Worm (Caenorhabditis elegans): ENCODE results near the gene hecd-1.

- TF ChIP-seq elt-3 (tag; optimal IDR thresholded peaks at IDR 0.05), result peak in 1 of 3 experiments; percentile 61
- no peak for TF ChIP-seq aly-2 (tag; optimal IDR thresholded peaks at IDR 0.05)
- TF ChIP-seq nhr-77 (tag; optimal IDR thresholded peaks at IDR 0.05), result no peak
- peak; percentile 46 for TF ChIP-seq elt-1 (tag; optimal IDR thresholded peaks at IDR 0.05)
- TF ChIP-seq snpc-4 (tag; optimal IDR thresholded peaks at IDR 0.05), result no peak
- TF ChIP-seq mdl-1 (tag; optimal IDR thresholded peaks at IDR 0.05), result no peak
Observed at ce11 chrIV:7131780-7132179, 12.7 kb downstream of the hecd-1 start, which contains the start of gene grsp-3.

Data from whole organism, L3 larva.